Worm (Caenorhabditis elegans) whole organism, L2 larva: ENCODE data around the gene nep-10.

ENCODE experiments used
- ama-1 ChIP-seq: fragments of 150-350 bp; optimal IDR thresholded peaks from 2 replicates; lab custom pipeline; 2018; ENCODE audit warnings: inconsistent platforms
- lin-39 ChIP-seq: fragments of 150-350 bp; optimal IDR thresholded peaks from 2 replicates; lab custom pipeline; 2014; ENCODE audit warnings: missing biosample characterization, missing genetic modification reagents, missing genetic modification characterization

DNA sequence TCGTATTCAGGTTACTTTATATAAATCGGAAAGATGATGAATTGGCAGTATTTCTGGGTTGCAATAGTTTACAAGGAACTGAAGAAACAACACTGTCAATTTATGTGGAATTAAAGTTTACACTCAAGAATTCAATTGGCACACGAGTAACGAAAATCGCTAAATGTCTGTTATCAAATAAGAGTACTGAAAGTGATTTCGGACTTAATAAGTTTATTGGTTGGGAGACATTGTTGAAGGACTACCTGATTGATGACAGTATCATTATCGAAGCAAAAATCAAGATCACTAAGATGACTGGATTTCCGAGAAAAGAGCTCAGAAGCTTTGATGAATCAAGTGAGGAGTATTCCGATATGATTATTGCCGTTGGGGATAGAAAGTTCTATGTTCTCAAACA lies 27.5 kb downstream of the nep-10 start:
- TF ChIP-seq lin-39 (tag; lab: Kevin White, UChicago), result no peak
- no peak for TF ChIP-seq ama-1 (lab: Kevin White, UChicago)
